Fruit fly (Drosophila melanogaster): ENCODE measurements around the gene CG42394.

CG42394 gene

DNA sequence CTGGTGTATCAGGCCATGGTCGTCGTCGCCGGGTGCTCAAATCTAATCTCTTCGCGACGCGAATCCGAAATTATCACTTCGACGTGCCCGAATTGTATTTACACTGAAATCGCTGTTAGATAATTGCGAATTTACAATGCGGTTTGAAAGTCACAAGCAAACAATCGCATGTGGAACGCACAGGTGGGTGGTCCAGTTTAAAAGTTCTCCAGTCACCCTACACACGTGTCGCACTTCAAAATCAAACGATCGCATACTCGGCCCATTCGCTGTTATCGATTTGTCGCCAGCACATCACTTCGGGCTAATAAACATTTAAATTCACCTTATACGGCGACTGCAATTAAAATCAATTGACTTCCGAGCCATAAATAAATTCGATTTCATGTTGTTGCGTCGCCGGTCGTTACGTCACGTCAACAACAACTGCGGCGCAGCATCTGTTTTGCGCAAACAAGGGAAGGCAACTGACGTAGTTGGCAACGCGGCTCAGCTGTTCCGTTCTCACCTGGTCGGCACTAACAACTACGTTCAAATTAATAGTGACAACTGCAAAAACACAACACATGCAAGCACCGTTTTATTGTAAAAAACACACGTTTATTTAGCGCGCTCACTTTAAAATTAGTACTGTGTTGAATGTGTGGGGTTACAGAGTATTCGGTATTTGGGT, 13.3 kb downstream of the CG42394 start, which contains the start of gene CG6574:
CG6574 (minus strand) TSS at position 216 of the 673 bp plus-strand sequence.
- no peak for TF ChIP-seq CG8478 (optimal IDR thresholded peaks at IDR 0.05)
- no peak for TF ChIP-seq CTCF (optimal IDR thresholded peaks at IDR 0.05)

DNA sequence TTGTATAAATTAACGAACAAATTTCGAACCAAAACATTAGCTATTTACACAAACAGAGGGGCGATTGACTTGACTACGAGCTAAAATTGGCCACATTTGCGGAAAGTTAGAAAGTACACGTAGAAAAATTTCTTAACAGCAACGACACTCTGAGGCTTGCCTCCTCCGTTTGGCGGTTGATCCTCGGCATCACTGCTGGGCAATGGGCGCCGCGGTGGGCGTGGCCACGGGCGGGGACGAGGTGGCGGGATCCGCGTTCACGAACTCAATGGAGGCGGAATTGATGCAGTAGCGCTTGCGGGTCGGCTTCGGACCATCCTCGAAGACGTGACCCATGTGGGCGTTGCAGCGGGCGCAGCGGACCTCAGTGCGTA, 13.8 kb downstream of the CG42394 start:
- no peak for TF ChIP-seq CTCF (optimal IDR thresholded peaks at IDR 0.05)
- no peak for TF ChIP-seq CG8478 (optimal IDR thresholded peaks at IDR 0.05)

DNA sequence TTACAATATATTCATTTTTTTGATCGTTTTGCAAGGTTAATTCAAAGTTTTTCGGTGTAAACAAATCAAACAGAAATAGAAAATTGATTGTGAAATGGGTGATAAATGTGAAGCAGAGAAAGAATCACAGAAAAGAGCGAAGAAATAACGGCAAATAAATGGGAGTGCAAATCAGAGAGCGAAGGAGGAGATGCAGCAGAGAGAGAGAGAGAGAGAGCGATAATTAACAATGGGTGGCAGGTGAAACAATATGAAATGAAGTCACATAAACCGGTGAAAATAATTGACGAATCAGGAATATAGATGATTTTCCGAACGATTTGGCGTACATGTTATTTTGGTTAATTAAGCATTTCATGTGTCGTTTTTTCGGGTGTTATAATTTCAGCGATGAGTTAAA, 14.3 kb downstream of the CG42394 start:
- TF ChIP-seq CG8478 (optimal IDR thresholded peaks at IDR 0.05) (no peak), CTCF (optimal IDR thresholded peaks at IDR 0.05) (no peak)

DNA sequence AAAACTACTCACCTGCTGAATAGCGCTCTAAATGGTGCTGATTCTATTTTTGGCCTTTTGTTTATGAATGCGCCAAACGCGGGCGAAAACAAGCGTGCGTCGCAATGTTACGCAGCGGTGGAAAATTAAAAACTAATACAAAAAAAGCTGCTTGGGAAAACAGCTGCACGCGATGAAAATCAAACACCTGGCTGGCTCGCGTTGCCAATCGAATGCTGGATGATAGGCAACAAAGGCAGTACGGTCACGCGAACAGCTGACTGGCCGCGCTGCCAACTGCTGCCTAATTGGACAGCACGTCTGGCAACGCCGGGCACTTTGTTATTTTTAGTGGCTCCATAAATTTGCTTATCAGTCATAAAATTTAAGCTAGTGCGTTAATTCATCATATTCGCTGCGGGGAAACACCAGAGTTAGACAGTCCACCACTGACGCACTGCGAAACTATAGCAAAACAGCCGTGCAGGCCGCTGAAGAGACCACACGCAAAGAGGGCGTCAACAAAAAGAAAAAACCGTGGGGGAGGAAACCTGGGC, 18.9 kb downstream of the CG42394 start, which contains the start of the genes SelR and Tsp86D:
SelR (minus strand) TSS at position 216 of the 536 bp plus-strand sequence.
Tsp86D (plus strand) TSS at position 282 of the 536 bp plus-strand sequence.
- TF ChIP-seq CG8478 (optimal IDR thresholded peaks at IDR 0.05) (no peak), CTCF (optimal IDR thresholded peaks at IDR 0.05) (peak; percentile 42 to 44)

DNA sequence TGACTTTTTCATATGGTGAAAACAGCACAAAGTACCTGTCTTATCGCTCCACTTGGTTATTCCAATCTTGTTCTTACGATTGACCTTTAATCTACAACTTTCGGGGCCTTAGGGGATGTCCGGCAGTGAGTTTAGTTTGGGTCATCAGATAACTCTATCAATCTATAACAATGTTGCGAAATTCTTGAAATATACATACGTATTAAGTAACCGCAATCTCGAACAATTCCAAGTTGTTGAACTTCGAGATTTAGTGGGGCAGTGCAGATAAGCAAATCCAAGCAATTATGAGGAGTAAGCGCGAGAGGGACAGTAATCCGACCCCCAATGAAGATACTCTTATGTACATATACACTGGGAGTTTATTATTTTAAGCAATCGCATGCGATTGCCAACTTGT, 20.9 kb downstream of the CG42394 start:
- TF ChIP-seq CTCF (optimal IDR thresholded peaks at IDR 0.05): no peak

DNA sequence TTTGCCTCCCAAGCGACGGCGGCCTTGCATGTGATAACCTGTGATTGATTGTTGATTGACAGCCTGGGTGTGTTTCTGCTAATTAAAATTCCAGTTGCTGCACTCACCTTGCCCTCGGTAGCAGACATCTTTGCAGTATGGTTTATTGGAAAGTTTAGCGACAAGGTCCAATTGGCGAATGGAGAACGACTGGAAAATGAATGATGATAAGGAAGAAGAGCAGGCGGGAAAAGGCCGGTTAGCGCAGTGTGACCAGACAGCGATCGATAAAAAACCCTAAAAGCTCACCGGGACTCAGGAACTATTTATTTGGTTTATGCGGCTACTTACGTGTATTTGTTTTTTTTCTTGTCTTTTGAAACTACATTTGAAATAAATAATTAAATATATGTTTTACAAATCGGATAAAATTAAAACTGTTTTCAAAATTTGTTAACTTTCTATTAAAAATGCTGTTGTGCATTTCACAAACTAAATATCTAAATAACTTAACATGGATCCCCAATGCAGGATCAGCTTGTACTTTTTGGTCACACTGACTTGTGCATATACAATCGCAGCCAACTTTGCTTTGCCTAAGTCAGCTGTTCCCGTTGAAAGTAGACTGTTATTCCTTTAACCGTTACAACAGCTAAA, 22.6 kb downstream of the CG42394 start, which contains the start of gene Fdh:
Fdh (minus strand) TSS at position 234 of the 636 bp plus-strand sequence.
- TF ChIP-seq CG8478 (optimal IDR thresholded peaks at IDR 0.05) (no peak), CTCF (optimal IDR thresholded peaks at IDR 0.05) (no peak)

DNA sequence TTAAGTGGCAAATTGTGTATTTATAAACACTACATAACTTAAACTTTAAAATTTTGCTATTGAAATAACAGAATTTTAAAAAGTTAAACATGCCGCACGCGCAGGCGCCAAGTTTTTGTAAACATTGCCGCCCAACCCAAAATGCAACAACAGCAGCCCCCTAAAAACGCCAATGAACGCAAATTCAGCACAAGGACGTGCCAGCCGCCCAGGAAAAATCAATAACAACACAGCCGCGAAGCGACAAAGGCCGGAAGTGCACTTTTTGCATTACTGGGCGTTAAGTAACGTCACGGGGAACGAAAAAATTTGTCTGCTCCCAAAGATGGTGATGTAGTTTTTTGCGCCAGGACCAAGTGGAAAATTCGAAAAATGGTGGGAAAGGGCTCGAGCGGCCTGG, 23.2 kb downstream of the CG42394 start, which contains the start of gene CG4596:
CG4596 (plus strand) TSS at position 219 of the 400 bp plus-strand sequence.
- no peak for TF ChIP-seq CTCF (optimal IDR thresholded peaks at IDR 0.05)
- TF ChIP-seq CG8478 (optimal IDR thresholded peaks at IDR 0.05): no peak

DNA sequence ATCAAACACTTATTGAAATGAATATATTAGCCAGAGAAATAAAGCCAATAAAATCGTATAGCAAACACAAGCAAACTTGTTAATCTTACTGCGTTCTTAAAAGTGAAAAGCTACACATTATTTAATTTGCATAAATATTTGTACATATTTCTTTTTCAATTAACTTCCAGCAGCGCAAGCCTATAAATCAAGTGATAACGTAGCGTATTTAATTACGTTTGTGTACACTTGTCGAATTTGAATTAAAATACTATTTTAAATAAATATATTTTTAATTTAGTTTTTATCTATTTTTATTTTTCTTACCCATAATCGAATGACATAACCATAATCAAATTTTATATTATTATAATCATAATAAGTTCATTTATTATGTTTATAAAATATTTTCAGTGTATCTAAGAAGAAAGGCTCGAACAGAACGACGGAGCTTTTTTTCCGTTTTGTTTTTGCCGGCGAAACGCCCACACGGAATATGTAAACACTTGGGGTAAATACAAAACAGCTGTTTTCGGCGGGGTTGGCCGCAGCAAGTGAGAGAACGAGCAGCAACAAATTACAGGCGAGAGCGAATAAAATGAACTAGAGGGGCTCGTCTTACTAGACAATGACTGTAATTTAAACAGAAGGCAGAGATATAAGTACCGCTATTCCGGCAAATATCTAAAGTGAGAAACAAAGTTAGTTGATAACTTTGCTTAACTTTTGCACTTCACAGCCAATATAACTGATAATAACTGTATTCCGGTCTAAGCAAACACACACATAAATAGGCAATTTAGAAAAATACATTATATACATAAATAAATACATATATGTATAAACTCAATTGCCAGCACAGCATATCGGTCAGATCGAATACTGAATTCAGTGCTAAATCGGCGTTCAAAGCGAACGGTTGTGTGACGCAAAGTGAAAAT, 26.1 kb downstream of the CG42394 start, which contains the start of gene Sodh2:
Sodh2 (plus strand) TSS at position 870 of the 920 bp plus-strand sequence.
- TF ChIP-seq CG8478 (optimal IDR thresholded peaks at IDR 0.05): no peak
- no peak for TF ChIP-seq CTCF (optimal IDR thresholded peaks at IDR 0.05)

DNA sequence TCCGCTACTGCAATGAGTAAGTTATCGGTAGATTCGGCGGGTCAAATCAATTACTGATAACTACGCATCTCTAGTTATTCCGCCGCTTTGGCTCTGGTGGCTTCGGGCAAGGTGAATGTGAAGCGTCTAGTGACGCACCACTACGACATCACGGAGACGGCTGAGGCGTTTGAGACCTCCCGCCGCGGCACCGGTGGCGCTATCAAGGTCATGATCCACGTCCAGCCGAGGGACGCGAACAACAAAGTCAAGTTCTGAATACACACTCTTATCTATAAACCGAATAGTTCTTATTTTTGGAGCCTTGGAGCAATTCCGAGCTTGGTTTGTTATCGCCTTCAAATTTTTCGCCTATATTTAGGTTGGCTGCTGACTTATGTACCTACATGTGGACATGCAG, 28.2 kb downstream of the CG42394 start:
- no peak for TF ChIP-seq CTCF (optimal IDR thresholded peaks at IDR 0.05)

DNA sequence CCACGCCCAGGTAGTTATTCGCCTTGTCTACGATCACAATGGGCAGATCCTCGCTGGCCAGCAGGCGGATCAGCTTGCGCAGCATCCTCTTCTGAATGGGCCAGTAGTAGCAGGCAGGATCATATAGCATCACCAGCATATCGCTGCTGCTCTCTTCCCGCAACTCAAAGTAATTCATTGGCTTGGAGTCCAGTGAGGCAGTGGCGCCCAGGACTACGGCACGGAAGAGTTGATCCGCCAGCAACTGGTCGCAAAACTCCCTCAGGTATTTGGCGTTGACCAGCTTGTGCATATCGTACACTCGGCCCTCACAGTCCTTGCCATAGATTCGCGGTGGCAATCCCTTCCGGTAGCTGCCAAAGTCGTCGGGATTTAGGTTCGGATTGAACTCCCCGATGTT, 29.0 kb downstream of the CG42394 start:
- TF ChIP-seq CTCF (optimal IDR thresholded peaks at IDR 0.05): no peak
- no peak for TF ChIP-seq CG8478 (optimal IDR thresholded peaks at IDR 0.05)

DNA sequence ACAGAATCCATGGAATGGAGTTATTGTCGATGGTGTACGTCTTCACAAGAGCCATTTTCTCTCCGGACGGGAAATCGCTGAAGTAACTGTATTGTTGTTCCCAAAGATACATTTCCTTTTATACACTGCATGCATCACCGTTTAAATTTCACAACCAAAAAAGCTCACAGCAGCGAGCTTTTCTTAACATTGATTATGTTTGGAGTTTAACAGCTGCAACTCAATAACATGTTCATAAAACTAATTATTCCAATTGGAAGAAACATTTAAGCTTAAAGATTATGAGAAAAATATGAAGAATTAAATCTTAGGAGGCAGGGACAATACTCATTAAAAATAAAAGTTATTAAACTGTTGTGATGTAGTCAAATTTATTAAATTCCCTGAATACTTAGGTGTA, 29.6 kb downstream of the CG42394 start, which contains the start of gene CG14695:
CG14695 (minus strand) TSS at position 101 of the 400 bp plus-strand sequence.
- TF ChIP-seq CG8478 (optimal IDR thresholded peaks at IDR 0.05): no peak
- TF ChIP-seq CTCF (optimal IDR thresholded peaks at IDR 0.05): no peak

DNA sequence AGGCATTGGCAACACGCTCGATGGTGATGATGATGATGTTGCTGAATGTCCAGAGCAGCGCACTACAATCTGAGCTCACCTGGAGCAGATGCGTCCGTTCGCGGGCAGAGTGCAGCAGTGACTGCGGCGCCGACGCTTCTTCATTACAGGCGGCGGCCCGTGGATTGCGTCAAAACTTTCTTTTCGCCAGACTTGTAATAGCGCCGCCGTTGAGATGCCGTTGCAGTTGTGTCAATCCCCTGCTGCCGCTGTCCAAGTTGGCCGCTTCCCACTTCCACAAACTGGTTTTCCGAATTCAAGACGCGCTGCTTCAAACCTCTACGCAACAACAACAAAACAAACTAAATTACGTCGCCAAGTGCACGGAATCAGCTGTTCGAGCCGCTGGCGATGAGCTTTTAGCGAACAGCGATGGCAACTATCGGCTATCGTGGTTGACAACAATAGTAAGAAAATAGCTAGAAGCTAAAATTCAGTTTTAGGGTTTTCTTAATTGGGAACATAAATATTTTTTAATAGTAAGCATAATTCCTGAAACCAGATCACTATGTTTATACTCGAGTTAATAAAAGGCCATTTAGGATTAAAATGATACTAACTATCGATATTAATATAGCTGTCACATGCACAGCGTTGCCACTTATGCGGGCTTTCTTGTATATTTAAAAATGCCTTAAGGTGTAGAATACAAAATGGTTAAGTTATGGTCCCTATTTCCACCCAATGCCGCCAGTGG, 32.4 kb downstream of the CG42394 start, which contains the start of gene Tpc1:
Tpc1 (minus strand) TSS at position 365 of the 736 bp plus-strand sequence.
- TF ChIP-seq CG8478 (optimal IDR thresholded peaks at IDR 0.05) (no peak), CTCF (optimal IDR thresholded peaks at IDR 0.05) (no peak)

DNA sequence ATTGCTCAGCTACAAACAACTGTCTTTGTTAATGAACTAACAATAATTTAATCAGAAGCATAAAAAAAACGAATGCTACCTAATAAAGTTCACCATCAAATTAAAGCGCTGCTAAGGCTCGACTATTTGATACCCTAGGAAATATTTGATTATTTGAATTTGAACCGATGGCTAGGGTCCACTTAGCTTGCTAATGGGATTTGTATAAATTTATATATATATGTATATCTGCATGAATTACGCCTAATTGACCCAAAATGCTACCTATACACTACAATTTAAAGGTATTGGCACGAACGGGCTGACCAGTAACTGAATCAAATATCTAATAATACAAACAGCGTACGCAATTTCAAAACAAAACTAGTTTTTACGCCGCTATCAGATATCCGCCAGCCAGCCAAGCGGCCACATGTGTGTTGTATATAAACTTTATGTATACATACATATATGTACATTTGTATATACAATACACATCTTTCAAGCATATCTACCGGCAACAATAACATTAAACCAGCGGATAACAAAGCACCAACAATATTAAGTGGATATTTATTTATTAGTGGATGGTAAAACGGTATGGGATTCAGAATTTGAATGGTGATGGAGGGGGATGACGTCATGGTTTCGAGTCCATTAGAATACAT, 34.5 kb downstream of the CG42394 start:
- TF ChIP-seq CG8478 (optimal IDR thresholded peaks at IDR 0.05): no peak
- no peak for TF ChIP-seq CTCF (optimal IDR thresholded peaks at IDR 0.05)
